Worm (Caenorhabditis elegans) whole organism, L4/young adult: ENCODE data around the gene T28C6.10.

Experiments used
- W03F9.2 ChIP-seq: fragments of 150-350 bp; optimal IDR thresholded peaks from 2 replicates; lab custom pipeline; 2014; ENCODE audit warnings: missing biosample characterization, missing genetic modification characterization
- dao-5 ChIP-seq: sonication (generic microtip); optimal IDR thresholded peaks from 2 replicates; lab custom pipeline; 2016; ENCODE audit warnings: missing genotype, missing genetic modification characterization, moderate library complexity, missing compliant biosample characterization
- him-1 ChIP-seq: sonication (generic microtip); optimal IDR thresholded peaks from 2 replicates; lab custom pipeline; 2016; ENCODE audit warnings: missing genotype, missing genetic modification reagents, missing genetic modification characterization, missing compliant biosample characterization

- TF ChIP-seq him-1 (tag; lab: Kevin White, UChicago) (no peak), W03F9.2 (tag; lab: Kevin White, UChicago) (no peak), dao-5 (tag; lab: Kevin White, UChicago) (no peak)
These were observed 47.6 kb downstream of the T28C6.10 start, which contains the start of gene C09G9.1 for ce11 chrIV:8865343-8865742.
